Worm (Caenorhabditis elegans) whole organism, young adult: Measurements from ENCODE around the gene fipr-29.
A peak's percentile ranks its signal among the peaks of the same experiment; 100 is the strongest.

Experiments used
- B0261.1 ChIP-seq: sonication (generic microtip); optimal IDR thresholded peaks from 2 replicates; lab custom pipeline; 2016; ENCODE audit warnings: mild to moderate bottlenecking, missing genetic modification characterization, moderate library complexity, missing compliant biosample characterization
- C17E4.6 ChIP-seq: fragments of 200-800 bp; sonication (Bioruptor generic); IDR thresholded peaks from 2 replicates; pipeline ENCODE4 v1.3.6; 2022; ENCODE audit warnings: missing genetic modification reagents, missing genetic modification characterization, missing compliant biosample characterization
- D2030.7 ChIP-seq: fragments of 200-800 bp; sonication (Bioruptor generic); IDR thresholded peaks from 2 replicates; pipeline ENCODE4 v1.3.6; 2022; ENCODE audit warnings: missing genetic modification reagents, missing genetic modification characterization, missing compliant biosample characterization
- F33H1.4 ChIP-seq: fragments of 200-800 bp; sonication (Bioruptor generic); IDR thresholded peaks from 2 replicates; pipeline ENCODE4 v1.3.6; 2022; ENCODE audit warnings: missing genetic modification reagents, missing genetic modification characterization, missing compliant biosample characterization
- K12H6.12 ChIP-seq: fragments of 200-800 bp; sonication (Bioruptor generic); optimal IDR thresholded peaks from 2 replicates; lab custom pipeline; 2018; ENCODE audit warnings: mild to moderate bottlenecking, missing genetic modification characterization, missing compliant biosample characterization
- Y53F4B.3 ChIP-seq: fragments of 200-800 bp; sonication (Bioruptor generic); IDR thresholded peaks from 2 replicates; pipeline ENCODE4 v1.3.6; 2022; ENCODE audit warnings: missing genetic modification reagents, missing genetic modification characterization, missing compliant biosample characterization
- Y79H2A.3 ChIP-seq: fragments of 200-800 bp; sonication (Bioruptor generic); conservative IDR thresholded peaks from 2 replicates; pipeline ENCODE4 v1.3.6; 2022; ENCODE audit warnings: missing genetic modification reagents, missing genetic modification characterization, missing compliant biosample characterization
- aptf-3 ChIP-seq: fragments of 200-800 bp; sonication (Bioruptor generic); IDR thresholded peaks from 2 replicates; pipeline ENCODE4 v1.3.6; 2022; ENCODE audit warnings: missing genetic modification characterization, missing compliant biosample characterization
- attf-5 ChIP-seq: fragments of 200-800 bp; sonication (Bioruptor generic); optimal IDR thresholded peaks from 2 replicates; lab custom pipeline; 2018; ENCODE audit warnings: mild to moderate bottlenecking, missing genetic modification characterization, missing compliant biosample characterization
- ccch-3 ChIP-seq: fragments of 200-800 bp; sonication (Bioruptor generic); optimal IDR thresholded peaks from 2 replicates; lab custom pipeline; 2018; ENCODE audit warnings: mild to moderate bottlenecking, missing genetic modification characterization, missing compliant biosample characterization
- die-1 ChIP-seq: sonication (generic microtip); optimal IDR thresholded peaks from 2 replicates; lab custom pipeline; 2016; ENCODE audit warnings: missing genotype, mild to moderate bottlenecking, missing genetic modification characterization, missing compliant biosample characterization
- dpff-1 ChIP-seq: sonication (generic microtip); optimal IDR thresholded peaks from 2 replicates; lab custom pipeline; 2017; ENCODE audit warnings: mild to moderate bottlenecking, missing genetic modification characterization, missing compliant biosample characterization
- egl-44 ChIP-seq: fragments of 200-800 bp; sonication (Bioruptor generic); IDR thresholded peaks from 2 replicates; pipeline ENCODE4 v1.3.6; 2022; ENCODE audit warnings: missing genetic modification reagents, missing genetic modification characterization, missing compliant biosample characterization
- fkh-3 ChIP-seq: sonication (generic microtip); optimal IDR thresholded peaks from 2 replicates; lab custom pipeline; 2016; ENCODE audit warnings: mild to moderate bottlenecking, missing genetic modification characterization, missing compliant biosample characterization
- him-1 ChIP-seq: sonication (generic microtip); optimal IDR thresholded peaks from 2 replicates; lab custom pipeline; 2016; ENCODE audit warnings: missing genotype, missing genetic modification reagents, missing genetic modification characterization, missing compliant biosample characterization
- hlh-12 ChIP-seq: sonication (generic microtip); optimal IDR thresholded peaks from 2 replicates; lab custom pipeline; 2016; ENCODE audit warnings: missing genetic modification characterization, missing compliant biosample characterization
- hmg-1.2 ChIP-seq: fragments of 200-800 bp; sonication (Bioruptor generic); IDR thresholded peaks from 2 replicates; pipeline ENCODE4 v1.3.6; 2022; ENCODE audit warnings: missing genetic modification reagents, missing genetic modification characterization, missing compliant biosample characterization
- lin-26 ChIP-seq: fragments of 200-800 bp; sonication (Bioruptor generic); IDR thresholded peaks from 2 replicates; pipeline ENCODE4 v1.3.6; 2022; ENCODE audit warnings: missing genetic modification reagents, missing genetic modification characterization, missing compliant biosample characterization
- lin-40 ChIP-seq: sonication (generic microtip); optimal IDR thresholded peaks from 2 replicates; lab custom pipeline; 2016; ENCODE audit warnings: missing genetic modification characterization, mild to moderate bottlenecking, missing compliant biosample characterization, missing genotype, missing genetic modification reagents
- lsl-1 ChIP-seq: fragments of 200-800 bp; sonication (Bioruptor generic); optimal IDR thresholded peaks from 2 replicates; lab custom pipeline; 2018; ENCODE audit warnings: mild to moderate bottlenecking, missing genetic modification characterization, moderate library complexity, missing compliant biosample characterization
- madf-6 ChIP-seq: fragments of 200-800 bp; sonication (Bioruptor generic); IDR thresholded peaks from 2 replicates; pipeline ENCODE4 v1.3.6; 2022; ENCODE audit warnings: missing genetic modification reagents, missing genetic modification characterization, missing compliant biosample characterization
- rpc-1 ChIP-seq, 2 experiments: fragments of 150-350 bp in 1 of 2; sonication (generic microtip) in 1 of 2; optimal IDR thresholded peaks; 2 replicates each; lab custom pipeline; 2014 to 2018; ENCODE audit warnings: missing biosample characterization in 1 of 2, missing genetic modification characterization in 1 of 2, missing genetic modification reagents in 1 of 2, missing genotype in 1 of 2
- snpc-3.4 ChIP-seq: sonication (generic microtip); optimal IDR thresholded peaks from 2 replicates; lab custom pipeline; 2017; ENCODE audit warnings: missing genetic modification characterization, mild to moderate bottlenecking, missing compliant biosample characterization, antibody characterized with exemption, moderate library complexity, missing genotype, missing genetic modification reagents
- tbp1 ChIP-seq: fragments of 200-800 bp; sonication (Bioruptor generic); optimal IDR thresholded peaks from 2 replicates; lab custom pipeline; 2018; ENCODE audit warnings: mild to moderate bottlenecking, missing genetic modification characterization, missing compliant biosample characterization
- tlf-1 ChIP-seq: fragments of 200-800 bp; sonication (Bioruptor generic); optimal IDR thresholded peaks from 2 replicates; lab custom pipeline; 2018; ENCODE audit warnings: mild to moderate bottlenecking, missing genetic modification characterization, missing compliant biosample characterization
- zfh-2 ChIP-seq: fragments of 200-800 bp; sonication (Bioruptor generic); conservative IDR thresholded peaks from 2 replicates; pipeline ENCODE4 v1.3.6; 2022; ENCODE audit warnings: missing genetic modification reagents, missing genetic modification characterization, missing compliant biosample characterization
- ztf-18 ChIP-seq: sonication (generic microtip); optimal IDR thresholded peaks from 2 replicates; lab custom pipeline; 2016; ENCODE audit warnings: missing genotype, mild to moderate bottlenecking, missing genetic modification characterization, missing compliant biosample characterization
- ztf-6 ChIP-seq: fragments of 200-800 bp; sonication (Bioruptor generic); IDR thresholded peaks from 2 replicates; pipeline ENCODE4 v1.3.6; 2022; ENCODE audit warnings: missing genetic modification reagents, missing genetic modification characterization, missing compliant biosample characterization

The fipr-29 gene

ce11 chrIII:3060262-3060661 lies at the start of gene fipr-29:
fipr-29 (minus strand) TSS chrIII:3060362.
- TF ChIP-seq tlf-1 (GFP tag; lab: Kevin White, UChicago) (no peak), hmg-1.2 (GFP tag; lab: Robert Waterston, UW) (peak; percentile 56; the same call in 1 of the 2 replicates), fkh-3 (tag; lab: Kevin White, UChicago) (no peak), aptf-3 (GFP tag; lab: Robert Waterston, UW) (no peak), tbp1 (GFP tag; lab: Kevin White, UChicago) (no peak), ztf-18 (tag; lab: Kevin White, UChicago) (no peak)

ce11 chrIII:3109564-3109963 lies 49.4 kb upstream of the fipr-29 start:
- TF ChIP-seq B0261.1 (tag; lab: Kevin White, UChicago) (peak; percentile 56), rpc-1 (optimal IDR thresholded peaks at IDR 0.05; lab: Kevin White, UChicago) (peak; percentile 39), rpc-1 (tag; optimal IDR thresholded peaks at IDR 0.05; lab: Kevin White, UChicago) (peak; percentile 66), die-1 (tag; lab: Kevin White, UChicago) (peak; percentile 3), C17E4.6 (no peak), tbp1 (GFP tag; lab: Kevin White, UChicago) (peak; percentile 82), D2030.7 (GFP tag; lab: Robert Waterston, UW) (no peak)

ce11 chrIII:3108804-3109203 lies 48.6 kb upstream of the fipr-29 start:
- TF ChIP-seq B0261.1 (tag; lab: Kevin White, UChicago) = peak; percentile 44
- no peak for TF ChIP-seq hlh-12 (tag; lab: Kevin White, UChicago)
- peak; percentile 41 for TF ChIP-seq rpc-1 (optimal IDR thresholded peaks at IDR 0.05; lab: Kevin White, UChicago)
- peak; percentile 56 for TF ChIP-seq rpc-1 (tag; optimal IDR thresholded peaks at IDR 0.05; lab: Kevin White, UChicago)
- no peak for TF ChIP-seq ztf-6 (GFP tag; lab: Robert Waterston, UW)
- peak; percentile 78 for TF ChIP-seq tbp1 (GFP tag; lab: Kevin White, UChicago)

- TF ChIP-seq hmg-1.2 (GFP tag; lab: Robert Waterston, UW) (peak; percentile 20; the same call in 1 of the 2 replicates), tbp1 (GFP tag; lab: Kevin White, UChicago) (peak; percentile 85), lsl-1 (peak; percentile 22), madf-6 (GFP tag; lab: Robert Waterston, UW) (peak; percentile 23; the same call in 1 of the 2 replicates), F33H1.4 (GFP tag; lab: Robert Waterston, UW) (peak; percentile 38; the same call in 1 of the 2 replicates), snpc-3.4 (no peak), dpff-1 (tag; lab: Kevin White, UChicago) (no peak), zfh-2 (GFP tag; lab: Robert Waterston, UW) (no peak), B0261.1 (tag; lab: Kevin White, UChicago) (peak; percentile 61), lin-26 (peak; percentile 49; the same call in 1 of the 2 replicates), rpc-1 (optimal IDR thresholded peaks at IDR 0.05; lab: Kevin White, UChicago) (peak; percentile 44), rpc-1 (tag; optimal IDR thresholded peaks at IDR 0.05; lab: Kevin White, UChicago) (peak; percentile 66), ccch-3 (GFP tag; lab: Kevin White, UChicago) (no peak), him-1 (tag; lab: Kevin White, UChicago) (peak; percentile 44)
Observed at ce11 chrIII:3107530-3107929, 47.4 kb upstream of the fipr-29 start.

- TF ChIP-seq K12H6.12 (tag; lab: Kevin White, UChicago) (no peak), attf-5 (GFP tag; lab: Kevin White, UChicago) (no peak), B0261.1 (tag; lab: Kevin White, UChicago) (peak; percentile 47), lin-40 (no peak), tbp1 (GFP tag; lab: Kevin White, UChicago) (peak; percentile 78), dpff-1 (tag; lab: Kevin White, UChicago) (no peak), egl-44 (GFP tag; lab: Robert Waterston, UW) (no peak), fkh-3 (tag; lab: Kevin White, UChicago) (no peak), rpc-1 (optimal IDR thresholded peaks at IDR 0.05; lab: Kevin White, UChicago) (peak; percentile 28), rpc-1 (tag; optimal IDR thresholded peaks at IDR 0.05; lab: Kevin White, UChicago) (peak; percentile 63), Y53F4B.3 (GFP tag; lab: Robert Waterston, UW) (no peak), Y79H2A.3 (GFP tag; lab: Robert Waterston, UW) (no peak)
Observed at ce11 chrIII:3106301-3106700, 46.1 kb upstream of the fipr-29 start.
